Fruit fly (Drosophila melanogaster) whole organism, prepupa: ENCODE results near the gene Lsd-1.

ENCODE experiments used
- CG10669 ChIP-seq: fragments of 200-800 bp; sonication (Bioruptor generic); optimal IDR thresholded peaks from 3 replicates; lab custom pipeline; 2018; ENCODE audit warnings: missing biosample characterization, mild to moderate bottlenecking, missing genetic modification characterization, moderate library complexity
- CG11294 ChIP-seq: fragments of 200-800 bp; sonication (Bioruptor generic); IDR thresholded peaks from 2 replicates; pipeline ENCODE4 v1.3.6; 2022; ENCODE audit warnings: missing biosample characterization, missing genetic modification characterization
- CG11762 ChIP-seq: fragments of 200-800 bp; sonication (Bioruptor generic); optimal IDR thresholded peaks from 3 replicates; lab custom pipeline; 2016; ENCODE audit warnings: missing biosample characterization, missing genetic modification characterization; ENCODE audit not compliant: insufficient read depth
- CG11902 ChIP-seq: fragments of 200-800 bp; sonication (Bioruptor generic); optimal IDR thresholded peaks from 3 replicates; lab custom pipeline; 2016; ENCODE audit warnings: missing biosample characterization, missing genetic modification characterization
- CG1621 ChIP-seq: fragments of 200-800 bp; sonication (Bioruptor generic); optimal IDR thresholded peaks from 3 replicates; lab custom pipeline; 2018; ENCODE audit warnings: missing biosample characterization, mild to moderate bottlenecking, missing genetic modification characterization
- CG31627 ChIP-seq: fragments of 200-800 bp; sonication (Bioruptor generic); optimal IDR thresholded peaks from 3 replicates; lab custom pipeline; 2016; ENCODE audit warnings: missing biosample characterization, missing genetic modification characterization
- CG34406 ChIP-seq: fragments of 200-800 bp; sonication (Bioruptor generic); optimal IDR thresholded peaks from 3 replicates; lab custom pipeline; 2016; ENCODE audit warnings: missing biosample characterization, missing genetic modification characterization
- CG3919 ChIP-seq: fragments of 200-800 bp; sonication (Bioruptor generic); optimal IDR thresholded peaks from 3 replicates; lab custom pipeline; 2016; ENCODE audit warnings: missing biosample characterization, missing genetic modification characterization
- CG6163 ChIP-seq: fragments of 200-800 bp; sonication (Bioruptor generic); IDR thresholded peaks from 3 replicates; pipeline ENCODE4 v1.3.6; 2022; ENCODE audit warnings: missing biosample characterization, missing genetic modification characterization
- CG6276 ChIP-seq: fragments of 200-800 bp; sonication (Bioruptor generic); optimal IDR thresholded peaks from 2 replicates; lab custom pipeline; 2017; ENCODE audit warnings: missing biosample characterization, mild to moderate bottlenecking, missing genetic modification characterization
- CG6808 ChIP-seq: fragments of 200-800 bp; sonication (Bioruptor generic); optimal IDR thresholded peaks from 3 replicates; lab custom pipeline; 2017; ENCODE audit warnings: missing biosample characterization, missing genetic modification characterization, mild to moderate bottlenecking, moderate library complexity, missing genetic modification reagents
- CG7368 ChIP-seq: fragments of 200-800 bp; sonication (Bioruptor generic); optimal IDR thresholded peaks from 3 replicates; lab custom pipeline; 2016; ENCODE audit warnings: missing biosample characterization, missing genetic modification characterization
- CG8119 ChIP-seq: fragments of 200-800 bp; sonication (Bioruptor generic); IDR thresholded peaks from 3 replicates; pipeline ENCODE4 v1.3.6; 2022; ENCODE audit warnings: missing biosample characterization, missing genetic modification characterization
- CG8632 ChIP-seq: fragments of 200-800 bp; sonication (Bioruptor generic); optimal IDR thresholded peaks from 3 replicates; lab custom pipeline; 2016; ENCODE audit warnings: missing biosample characterization, missing genetic modification characterization
- Eip78C ChIP-seq: fragments of 200-800 bp; sonication (Bioruptor generic); peaks from one replicate; lab custom pipeline; 2016; ENCODE audit warnings: missing biosample characterization, missing genetic modification characterization
- Eip93F ChIP-seq: fragments of 200-800 bp; sonication (Bioruptor generic); optimal IDR thresholded peaks from 2 replicates; lab custom pipeline; 2016; ENCODE audit warnings: missing biosample characterization, mild to moderate bottlenecking, missing genetic modification characterization
- Hr39 ChIP-seq: fragments of 200-800 bp; sonication (Bioruptor generic); optimal IDR thresholded peaks from 2 replicates; lab custom pipeline; 2016; ENCODE audit warnings: missing biosample characterization, missing genetic modification characterization
- Hr4 ChIP-seq: fragments of 200-800 bp; sonication (Bioruptor generic); optimal IDR thresholded peaks from 3 replicates; lab custom pipeline; 2016; ENCODE audit warnings: missing biosample characterization, missing genetic modification characterization
- Lpt ChIP-seq: fragments of 200-800 bp; sonication (Bioruptor generic); optimal IDR thresholded peaks from 3 replicates; lab custom pipeline; 2016; ENCODE audit warnings: missing biosample characterization, missing genetic modification characterization
- Met ChIP-seq: fragments of 200-800 bp; sonication (Bioruptor generic); optimal IDR thresholded peaks from 3 replicates; lab custom pipeline; 2016; ENCODE audit warnings: missing biosample characterization, missing genetic modification characterization
- OdsH ChIP-seq: fragments of 200-800 bp; sonication (Bioruptor generic); optimal IDR thresholded peaks from 3 replicates; lab custom pipeline; 2016; ENCODE audit warnings: missing biosample characterization, missing genetic modification characterization
- Smox ChIP-seq: fragments of 200-800 bp; sonication (Bioruptor generic); optimal IDR thresholded peaks from 3 replicates; lab custom pipeline; 2016; ENCODE audit warnings: missing biosample characterization, missing genetic modification characterization
- Sox102F ChIP-seq: fragments of 200-800 bp; sonication (Bioruptor generic); optimal IDR thresholded peaks from 2 replicates; lab custom pipeline; 2016; ENCODE audit warnings: missing biosample characterization, mild to moderate bottlenecking, missing genetic modification characterization
- Sox14 ChIP-seq: fragments of 200-800 bp; sonication (Bioruptor generic); optimal IDR thresholded peaks from 3 replicates; lab custom pipeline; 2016; ENCODE audit warnings: missing biosample characterization, missing genetic modification characterization
- achi ChIP-seq: fragments of 200-800 bp; sonication (Bioruptor generic); optimal IDR thresholded peaks from 3 replicates; lab custom pipeline; 2016; ENCODE audit warnings: missing biosample characterization, missing genetic modification characterization
- dac ChIP-seq: fragments of 200-800 bp; sonication (Bioruptor generic); optimal IDR thresholded peaks from 2 replicates; lab custom pipeline; 2017; ENCODE audit warnings: missing biosample characterization, mild to moderate bottlenecking, missing genetic modification characterization
- dsx ChIP-seq: fragments of 200-800 bp; optimal IDR thresholded peaks from 3 replicates; lab custom pipeline; 2019; ENCODE audit warnings: missing biosample characterization, mild to moderate bottlenecking, missing genetic modification characterization, moderate library complexity; ENCODE audit not compliant: poor library complexity, severe bottlenecking
- eg ChIP-seq: fragments of 200-800 bp; sonication (Bioruptor generic); IDR thresholded peaks from 3 replicates; pipeline ENCODE4 v1.3.6; 2022; ENCODE audit warnings: missing biosample characterization, missing genetic modification characterization
- esn ChIP-seq: fragments of 200-800 bp; sonication (Bioruptor generic); optimal IDR thresholded peaks from 2 replicates; lab custom pipeline; 2016; ENCODE audit warnings: missing biosample characterization, mild to moderate bottlenecking, missing genetic modification characterization, moderate library complexity
- fkh ChIP-seq: fragments of 200-800 bp; sonication (Bioruptor generic); optimal IDR thresholded peaks from 3 replicates; lab custom pipeline; 2017; ENCODE audit warnings: missing biosample characterization, mild to moderate bottlenecking, missing genetic modification characterization, moderate library complexity
- lz ChIP-seq: fragments of 200-800 bp; sonication (Bioruptor generic); optimal IDR thresholded peaks from 3 replicates; lab custom pipeline; 2016; ENCODE audit warnings: missing biosample characterization, missing genetic modification characterization
- pdm3 ChIP-seq: fragments of 200-800 bp; sonication (Bioruptor generic); optimal IDR thresholded peaks from 3 replicates; lab custom pipeline; 2016; ENCODE audit warnings: missing biosample characterization, missing genetic modification characterization
- ss ChIP-seq, 2 experiments: fragments of 200-800 bp; sonication (Bioruptor generic); optimal IDR thresholded peaks; 2 replicates in 1 of 2; 3 replicates in 1 of 2; lab custom pipeline; 2017 to 2018; ENCODE audit warnings: mild to moderate bottlenecking in 2 of 2, missing biosample characterization in 2 of 2, missing genetic modification characterization in 2 of 2, moderate library complexity in 1 of 2
- svp ChIP-seq: fragments of 200-800 bp; sonication (Bioruptor generic); peaks from one replicate; lab custom pipeline; 2016; ENCODE audit warnings: missing biosample characterization, missing genetic modification characterization
- topi ChIP-seq: fragments of 200-800 bp; sonication (Bioruptor generic); optimal IDR thresholded peaks from 3 replicates; lab custom pipeline; 2016; ENCODE audit warnings: missing biosample characterization, missing genetic modification characterization
- vri ChIP-seq: fragments of 200-800 bp; sonication (Bioruptor generic); optimal IDR thresholded peaks from 3 replicates; lab custom pipeline; 2016; ENCODE audit warnings: missing biosample characterization, mild to moderate bottlenecking, missing genetic modification characterization

Gene Lsd-1

dm6 chr3R:23757912-23758607 lies 5.6 kb upstream of the Lsd-1 start, which contains the start of the genes PTPMT1 and Hrd3 (continued):
- peak; percentile 95 for TF ChIP-seq CG11294
- TF ChIP-seq CG11762 (GFP tag; lab: Kevin White, UChicago): peak; percentile 99
- TF ChIP-seq Sox102F (GFP tag; lab: Kevin White, UChicago): peak; percentile 99
- TF ChIP-seq Lpt (GFP tag; lab: Kevin White, UChicago): peak; percentile 98
- peak; percentile 99 for TF ChIP-seq CG3919 (GFP tag; lab: Kevin White, UChicago)
- peak; percentile 99 for TF ChIP-seq CG6276 (GFP tag; lab: Kevin White, UChicago)
- peak; percentile 100 for TF ChIP-seq Eip78C (GFP tag; lab: Kevin White, UChicago)
- TF ChIP-seq eg: peak; percentile 94
- peak; percentile 92 for TF ChIP-seq fkh (GFP tag; lab: Kevin White, UChicago)

- no peak for TF ChIP-seq CG1621 (tag; lab: Kevin White, UChicago)
- TF ChIP-seq Met (GFP tag; lab: Kevin White, UChicago): peak; percentile 51
- TF ChIP-seq Sox102F (GFP tag; lab: Kevin White, UChicago): peak; percentile 14
- peak; percentile 2 for TF ChIP-seq CG8632 (GFP tag; lab: Kevin White, UChicago)
- TF ChIP-seq ss (GFP tag; optimal IDR thresholded peaks at IDR 0.05; lab: Kevin White, UChicago): no peak
- TF ChIP-seq Hr4 (GFP tag; lab: Kevin White, UChicago): peak; percentile 28
- no peak for TF ChIP-seq Eip93F (GFP tag; lab: Kevin White, UChicago)
- TF ChIP-seq CG11902 (GFP tag; lab: Kevin White, UChicago): no peak
- TF ChIP-seq topi: peak; percentile 9
- TF ChIP-seq fkh (GFP tag; lab: Kevin White, UChicago): no peak
- peak; percentile 24 for TF ChIP-seq lz
- no peak for TF ChIP-seq dsx (GFP tag; lab: Kevin White, UChicago)
- peak; percentile 9 for TF ChIP-seq CG7368 (GFP tag; lab: Kevin White, UChicago)
- TF ChIP-seq vri (GFP tag; lab: Kevin White, UChicago): peak; percentile 47
- TF ChIP-seq Eip78C (GFP tag; lab: Kevin White, UChicago): peak; percentile 75
- no peak for TF ChIP-seq CG8119 (GFP tag; lab: Robert Waterston, UW)
- TF ChIP-seq CG31627 (GFP tag; lab: Kevin White, UChicago): peak; percentile 12
- no peak for TF ChIP-seq Hr39 (GFP tag; lab: Kevin White, UChicago)
- TF ChIP-seq CG11294: no peak
- TF ChIP-seq CG34406 (GFP tag; lab: Kevin White, UChicago): no peak
- TF ChIP-seq achi: peak; percentile 23
- TF ChIP-seq dac: no peak
- peak; percentile 31 for TF ChIP-seq pdm3 (GFP tag; lab: Kevin White, UChicago)
- TF ChIP-seq CG10669 (GFP tag; lab: Kevin White, UChicago): peak; percentile 7
- no peak for TF ChIP-seq OdsH
- peak; percentile 59 for TF ChIP-seq svp
- TF ChIP-seq CG3919 (GFP tag; lab: Kevin White, UChicago): peak; percentile 47
- peak; percentile 37 for TF ChIP-seq esn
- TF ChIP-seq CG6163 (GFP tag; lab: Robert Waterston, UW): 0 out of 3 replicates have a peak, but pooled peaks have one; percentile 17
- TF ChIP-seq Sox14 (GFP tag; lab: Kevin White, UChicago): peak; percentile 10
- peak; percentile 20 for TF ChIP-seq Smox (GFP tag; lab: Kevin White, UChicago)
- TF ChIP-seq, all 60 proteins: peak for 19
Observed at dm6 chr3R:23760219-23761018, 3.2 kb upstream of the Lsd-1 start, which contains the start of gene SdhD. Gene SdhD, minus strand, starts transcription at chr3R:23760600.

- TF ChIP-seq CG6163 (GFP tag; lab: Robert Waterston, UW): peak; percentile 24; the same call in 2 of the 3 replicates
- TF ChIP-seq svp: peak; percentile 33
- no peak for TF ChIP-seq CG1621 (tag; lab: Kevin White, UChicago)
- TF ChIP-seq CG3919 (GFP tag; lab: Kevin White, UChicago): peak; percentile 17
- no peak for TF ChIP-seq CG6808 (GFP tag; lab: Kevin White, UChicago)
- TF ChIP-seq vri (GFP tag; lab: Kevin White, UChicago): peak; percentile 18
- TF ChIP-seq, all 60 proteins: peak for 4
Observed at dm6 chr3R:23763015-23763414, 642 bp upstream of the Lsd-1 start, which contains the start of gene udt. Gene udt, minus strand, starts transcription at chr3R:23763263.
